Worm (Caenorhabditis elegans) whole organism, late embryonic: Measurements from ENCODE around the gene F21C10.6.

Source experiments
- C08G9.2 ChIP-seq: sonication (generic microtip); optimal IDR thresholded peaks from 2 replicates; lab custom pipeline; 2016; ENCODE audit warnings: mild to moderate bottlenecking, missing genetic modification characterization, moderate library complexity, missing compliant biosample characterization
- K02D7.2 ChIP-seq: sonication (generic microtip); optimal IDR thresholded peaks from 2 replicates; lab custom pipeline; 2017; ENCODE audit warnings: mild to moderate bottlenecking, missing genetic modification characterization, missing compliant biosample characterization
- T23F11.4 ChIP-seq: fragments of 200-800 bp; sonication (Bioruptor generic); optimal IDR thresholded peaks from 2 replicates; lab custom pipeline; 2018; ENCODE audit warnings: mild to moderate bottlenecking, missing genetic modification characterization, missing compliant biosample characterization
- Y22D7AL.16 ChIP-seq: sonication (generic microtip); optimal IDR thresholded peaks from 2 replicates; lab custom pipeline; 2016; ENCODE audit warnings: missing genetic modification characterization, missing compliant biosample characterization
- ahr-1 ChIP-seq: sonication (generic microtip); optimal IDR thresholded peaks from 2 replicates; lab custom pipeline; 2016; ENCODE audit warnings: missing genetic modification characterization, missing compliant biosample characterization
- ama-1 ChIP-seq: fragments of 150-350 bp; optimal IDR thresholded peaks from 2 replicates; lab custom pipeline; 2014
- ceh-2 ChIP-seq: sonication (generic microtip); optimal IDR thresholded peaks from 2 replicates; lab custom pipeline; 2016; ENCODE audit warnings: missing genotype, missing genetic modification characterization, missing compliant biosample characterization
- ceh-22 ChIP-seq: sonication (generic microtip); optimal IDR thresholded peaks from 2 replicates; lab custom pipeline; 2017; ENCODE audit warnings: missing biosample characterization, missing genetic modification characterization
- ceh-24 ChIP-seq: sonication (generic microtip); optimal IDR thresholded peaks from 2 replicates; lab custom pipeline; 2016; ENCODE audit warnings: mild to moderate bottlenecking, missing genetic modification characterization, missing compliant biosample characterization
- ceh-30 ChIP-seq: fragments of 150-350 bp; optimal IDR thresholded peaks from 2 replicates; lab custom pipeline; 2014; ENCODE audit warnings: missing biosample characterization, missing genetic modification characterization
- ceh-34 ChIP-seq: sonication (generic microtip); optimal IDR thresholded peaks from 2 replicates; lab custom pipeline; 2016; ENCODE audit warnings: mild to moderate bottlenecking, missing genetic modification characterization, missing compliant biosample characterization
- ceh-9 ChIP-seq: sonication (generic microtip); optimal IDR thresholded peaks from 2 replicates; lab custom pipeline; 2016; ENCODE audit warnings: mild to moderate bottlenecking, missing genetic modification characterization, inconsistent platforms, missing compliant biosample characterization
- dmd-4 ChIP-seq: sonication (generic microtip); optimal IDR thresholded peaks from 2 replicates; lab custom pipeline; 2016; ENCODE audit warnings: borderline replicate concordance, missing genetic modification characterization, missing compliant biosample characterization
- gmeb-2 ChIP-seq: sonication (generic microtip); optimal IDR thresholded peaks from 2 replicates; lab custom pipeline; 2016; ENCODE audit warnings: missing genetic modification characterization, inconsistent platforms, missing compliant biosample characterization
- hlh-15 ChIP-seq: sonication (generic microtip); optimal IDR thresholded peaks from 2 replicates; lab custom pipeline; 2016; ENCODE audit warnings: missing genetic modification characterization, missing compliant biosample characterization
- hlh-6 ChIP-seq: sonication (generic microtip); optimal IDR thresholded peaks from 2 replicates; lab custom pipeline; 2016; ENCODE audit warnings: missing genotype, missing genetic modification characterization, missing compliant biosample characterization
- hlh-8 ChIP-seq: sonication (generic microtip); optimal IDR thresholded peaks from 2 replicates; lab custom pipeline; 2016; ENCODE audit warnings: missing genotype, missing genetic modification characterization, missing compliant biosample characterization
- lim-6 ChIP-seq: sonication (generic microtip); optimal IDR thresholded peaks from 2 replicates; lab custom pipeline; 2016; ENCODE audit warnings: missing genetic modification characterization, missing compliant biosample characterization
- madf-2 ChIP-seq: sonication (generic microtip); optimal IDR thresholded peaks from 2 replicates; lab custom pipeline; 2017; ENCODE audit warnings: missing genetic modification characterization, missing compliant biosample characterization
- nfya-1 ChIP-seq: sonication (generic microtip); optimal IDR thresholded peaks from 2 replicates; lab custom pipeline; 2017; ENCODE audit warnings: missing genetic modification characterization, mild to moderate bottlenecking, missing compliant biosample characterization, antibody characterized with exemption, moderate library complexity
- npax-4 ChIP-seq: sonication (generic microtip); optimal IDR thresholded peaks from 2 replicates; lab custom pipeline; 2016; ENCODE audit warnings: missing genetic modification characterization, missing compliant biosample characterization
- pat-9 ChIP-seq: fragments of 200-800 bp; sonication (Bioruptor generic); optimal IDR thresholded peaks from 2 replicates; lab custom pipeline; 2018; ENCODE audit warnings: mild to moderate bottlenecking, missing genetic modification characterization, moderate library complexity, missing compliant biosample characterization
- pax-1 ChIP-seq: fragments of 150-350 bp; optimal IDR thresholded peaks from 2 replicates; lab custom pipeline; 2014; ENCODE audit warnings: missing biosample characterization, missing genetic modification characterization
- pha-2 ChIP-seq: sonication (generic microtip); optimal IDR thresholded peaks from 2 replicates; lab custom pipeline; 2017; ENCODE audit warnings: mild to moderate bottlenecking, missing genetic modification characterization, missing compliant biosample characterization
- pha-4 ChIP-seq: fragments of 150-350 bp; optimal IDR thresholded peaks from 2 replicates; lab custom pipeline; 2018; ENCODE audit warnings: missing biosample characterization, missing genetic modification reagents, missing genetic modification characterization
- pros-1 ChIP-seq: fragments of 150-350 bp; optimal IDR thresholded peaks from 2 replicates; lab custom pipeline; 2014; ENCODE audit warnings: missing biosample characterization, missing genetic modification reagents, missing genetic modification characterization
- ref-2 ChIP-seq: sonication (generic microtip); optimal IDR thresholded peaks from 2 replicates; lab custom pipeline; 2016; ENCODE audit warnings: missing genetic modification characterization, missing compliant biosample characterization
- rnt-1 ChIP-seq: sonication (generic microtip); optimal IDR thresholded peaks from 2 replicates; lab custom pipeline; 2016; ENCODE audit warnings: missing genetic modification characterization, missing compliant biosample characterization
- sox-2 ChIP-seq: fragments of 200-800 bp; sonication (Bioruptor generic); IDR thresholded peaks from 2 replicates; pipeline ENCODE4 v1.3.6; 2022; ENCODE audit warnings: missing genetic modification reagents, missing genetic modification characterization, missing compliant biosample characterization
- sox-4 ChIP-seq: sonication (generic microtip); optimal IDR thresholded peaks from 2 replicates; lab custom pipeline; 2017; ENCODE audit warnings: mild to moderate bottlenecking, missing genetic modification characterization, inconsistent platforms, missing compliant biosample characterization
- syd-9 ChIP-seq: sonication (generic microtip); optimal IDR thresholded peaks from 2 replicates; lab custom pipeline; 2016; ENCODE audit warnings: mild to moderate bottlenecking, missing genetic modification characterization, moderate library complexity, missing compliant biosample characterization
- tbx-2 ChIP-seq: sonication (generic microtip); optimal IDR thresholded peaks from 2 replicates; lab custom pipeline; 2016; ENCODE audit warnings: missing genetic modification characterization, missing compliant biosample characterization
- zip-5 ChIP-seq: sonication (generic microtip); optimal IDR thresholded peaks from 2 replicates; lab custom pipeline; 2016; ENCODE audit warnings: missing genetic modification characterization, missing compliant biosample characterization
- ztf-16 ChIP-seq: sonication (generic microtip); optimal IDR thresholded peaks from 2 replicates; lab custom pipeline; 2017; ENCODE audit warnings: missing genetic modification characterization, missing compliant biosample characterization

F21C10.6 gene

DNA sequence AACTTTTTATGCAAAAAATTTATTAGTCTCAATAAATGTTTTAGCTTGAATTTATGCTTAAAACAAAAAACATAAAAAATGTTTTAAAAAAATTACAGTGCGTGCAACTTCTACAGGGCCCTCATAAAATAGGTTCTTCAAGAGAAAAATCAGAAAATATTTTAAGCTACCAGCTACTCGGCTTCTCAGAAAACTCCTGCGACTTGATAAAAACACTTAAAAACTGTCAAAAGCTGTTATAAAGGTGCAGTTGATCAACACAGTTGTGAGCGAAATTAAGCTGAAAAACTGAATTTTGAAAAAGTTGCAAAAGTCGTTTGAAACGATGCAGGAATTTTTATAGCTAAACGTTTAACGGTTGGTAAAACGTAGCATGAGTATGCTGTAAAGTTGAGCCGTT lies 35.5 kb upstream of the F21C10.6 start:
- peak; percentile 69 for TF ChIP-seq ama-1 (lab: Kevin White, UChicago)
- TF ChIP-seq ceh-24 (tag; lab: Kevin White, UChicago): peak; percentile 1
- TF ChIP-seq ceh-30 (tag; lab: Kevin White, UChicago): peak; percentile 97
- TF ChIP-seq ceh-22 (tag; lab: Kevin White, UChicago): no peak
- no peak for TF ChIP-seq K02D7.2 (tag; lab: Kevin White, UChicago)
- peak; percentile 13 for TF ChIP-seq gmeb-2 (tag; lab: Kevin White, UChicago)
- no peak for TF ChIP-seq C08G9.2
- peak; percentile 59 for TF ChIP-seq T23F11.4 (GFP tag; lab: Kevin White, UChicago)
- TF ChIP-seq rnt-1 (tag; lab: Kevin White, UChicago): peak; percentile 14

DNA sequence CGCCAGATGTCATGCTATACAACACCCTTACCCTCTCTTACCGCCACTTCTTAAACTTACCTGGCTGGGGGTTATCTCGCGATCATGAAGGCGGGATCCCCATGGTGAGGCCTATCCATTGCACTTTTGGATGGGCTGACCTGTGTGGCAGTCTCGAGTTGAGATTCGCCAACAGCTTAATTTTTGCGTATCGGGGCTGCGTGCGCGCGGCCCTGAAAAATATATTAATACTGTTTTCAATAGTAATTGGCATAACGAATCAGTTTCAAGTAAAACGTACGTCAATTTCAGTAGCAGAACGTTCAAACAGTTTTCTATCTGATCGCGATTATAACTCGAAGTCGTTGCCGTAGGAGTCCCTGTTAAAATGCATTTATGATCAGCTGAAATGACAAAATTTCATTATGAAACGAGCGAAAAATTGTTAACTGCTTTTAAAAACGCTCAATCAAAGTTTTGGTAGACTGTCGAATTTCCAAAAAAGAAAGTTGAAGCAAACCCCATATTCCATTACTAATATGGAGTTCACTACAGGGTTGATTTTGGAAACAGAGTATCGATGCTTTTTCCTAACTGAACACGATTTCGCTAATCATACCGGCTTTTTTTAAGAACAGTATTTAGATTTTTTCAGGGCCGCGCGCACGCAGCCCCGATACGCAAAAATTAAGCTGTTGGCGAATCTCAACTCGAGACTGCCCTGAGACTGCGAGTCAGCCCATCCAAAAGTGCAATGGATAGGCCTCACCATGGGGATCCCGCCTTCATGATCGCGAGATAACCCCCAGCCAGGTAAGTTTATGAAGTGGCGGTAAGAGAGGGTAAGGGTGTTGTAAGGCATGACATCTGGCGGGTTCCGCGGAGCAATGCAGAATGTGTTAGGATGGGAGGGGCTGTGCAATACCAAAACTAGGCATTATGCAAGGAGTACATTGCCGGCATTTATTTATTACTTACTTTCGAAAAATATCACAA lies 33.2 kb upstream of the F21C10.6 start:
- TF ChIP-seq ceh-30 (tag; lab: Kevin White, UChicago): peak; percentile 35
- TF ChIP-seq, all 69 proteins: peak for 1; not testable (repeated sequence) for 68

DNA sequence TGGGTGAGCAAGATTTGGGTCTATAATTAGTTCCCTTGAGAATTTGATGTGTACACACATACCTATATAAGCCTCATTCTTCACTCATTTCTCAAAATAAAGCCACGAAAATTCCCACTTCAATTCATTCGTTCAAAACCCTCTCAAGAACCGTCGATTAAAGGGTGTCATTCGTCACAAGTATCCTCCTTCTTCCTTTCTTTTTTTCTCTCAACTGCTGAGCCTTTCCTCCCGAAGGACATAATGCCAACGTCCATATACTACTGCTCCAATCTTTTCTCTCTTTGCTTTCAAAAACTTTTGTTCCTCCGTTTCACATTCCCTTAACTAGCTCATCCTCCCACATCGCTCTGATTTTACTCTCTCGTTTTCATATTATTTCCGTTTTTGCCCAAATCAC lies 32.1 kb upstream of the F21C10.6 start, which contains the start of gene T27E4.1:
TSS of gene T27E4.1 (plus strand) at position 137 of the 400 bp plus-strand sequence.
- TF ChIP-seq lim-6 (tag; lab: Kevin White, UChicago) (no peak), ceh-34 (tag; lab: Kevin White, UChicago) (no peak), ref-2 (no peak), pha-2 (tag; lab: Kevin White, UChicago) (no peak), madf-2 (tag; lab: Kevin White, UChicago) (no peak)

DNA sequence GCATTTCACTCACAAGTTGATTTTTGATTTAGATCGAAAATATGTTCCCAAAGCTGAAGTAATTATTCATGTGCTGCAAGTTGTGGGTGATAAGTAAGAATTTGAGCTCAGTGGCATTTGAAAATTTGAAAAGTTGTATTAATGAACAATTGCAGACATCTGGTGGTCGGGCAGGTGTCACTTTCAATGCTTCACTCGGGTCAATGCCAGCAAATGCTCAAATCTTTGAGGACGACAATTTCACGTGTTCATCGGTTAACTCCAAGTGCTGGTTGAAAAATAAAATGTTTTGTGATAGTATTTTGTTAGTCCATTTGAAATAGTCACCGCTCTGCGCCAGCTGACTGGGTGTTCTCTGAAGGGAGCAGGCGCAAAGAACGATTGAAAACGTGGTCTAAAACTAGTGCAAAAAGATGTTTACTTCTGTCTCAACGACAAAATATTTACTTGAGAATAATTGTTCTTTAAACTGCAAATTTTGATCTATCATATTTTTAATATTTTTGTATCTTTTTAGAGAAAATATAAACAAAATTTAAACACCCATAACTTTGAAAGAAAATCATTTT lies 30.1 kb upstream of the F21C10.6 start:
- TF ChIP-seq dmd-4 (tag; lab: Kevin White, UChicago): no peak
- no peak for TF ChIP-seq ceh-2 (tag; lab: Kevin White, UChicago)
- TF ChIP-seq syd-9: no peak
- no peak for TF ChIP-seq hlh-8 (tag; lab: Kevin White, UChicago)
- no peak for TF ChIP-seq lim-6 (tag; lab: Kevin White, UChicago)
- no peak for TF ChIP-seq hlh-15 (tag; lab: Kevin White, UChicago)
- TF ChIP-seq nfya-1: no peak
- TF ChIP-seq madf-2 (tag; lab: Kevin White, UChicago): no peak
- no peak for TF ChIP-seq ztf-16
- no peak for TF ChIP-seq zip-5 (tag; lab: Kevin White, UChicago)
- TF ChIP-seq ceh-9 (tag; lab: Kevin White, UChicago): no peak
- TF ChIP-seq hlh-6 (tag; lab: Kevin White, UChicago): no peak
- no peak for TF ChIP-seq sox-2 (GFP tag; lab: Robert Waterston, UW)
- TF ChIP-seq tbx-2 (tag; lab: Kevin White, UChicago): no peak
- no peak for TF ChIP-seq npax-4 (tag; lab: Kevin White, UChicago)
- TF ChIP-seq pat-9 (tag; lab: Kevin White, UChicago): no peak
- no peak for TF ChIP-seq ceh-30 (tag; lab: Kevin White, UChicago)
- no peak for TF ChIP-seq T23F11.4 (GFP tag; lab: Kevin White, UChicago)

DNA sequence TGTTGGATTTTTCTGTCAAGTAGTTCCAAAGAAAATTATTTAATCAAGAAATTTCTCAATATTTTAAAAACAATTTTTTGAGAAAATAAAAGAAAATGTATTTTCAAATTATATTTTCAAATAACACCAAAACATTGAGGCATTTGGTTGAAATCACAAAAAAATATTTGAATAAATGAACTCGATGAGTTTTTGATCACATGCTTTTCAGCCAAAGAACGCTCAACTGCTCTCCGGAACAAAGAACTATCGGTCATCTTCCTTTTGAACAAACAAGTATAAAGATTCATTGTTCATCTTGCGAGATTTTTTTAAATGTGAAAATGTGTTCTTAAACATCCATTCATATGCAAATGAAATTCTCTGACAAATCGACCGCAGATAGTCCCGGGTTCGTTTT lies 29.3 kb upstream of the F21C10.6 start:
- no peak for TF ChIP-seq pha-4 (tag; lab: Kevin White, UChicago)
- no peak for TF ChIP-seq sox-2 (GFP tag; lab: Robert Waterston, UW)
- no peak for TF ChIP-seq ahr-1 (tag; lab: Kevin White, UChicago)
- TF ChIP-seq Y22D7AL.16 (tag; lab: Kevin White, UChicago): no peak
- TF ChIP-seq zip-5 (tag; lab: Kevin White, UChicago): no peak
- no peak for TF ChIP-seq gmeb-2 (tag; lab: Kevin White, UChicago)
- no peak for TF ChIP-seq pax-1 (tag; lab: Kevin White, UChicago)
- no peak for TF ChIP-seq sox-4 (tag; lab: Kevin White, UChicago)
- no peak for TF ChIP-seq pros-1 (tag; lab: Kevin White, UChicago)
